Worm (Caenorhabditis elegans) whole organism, late embryonic: ENCODE results near the gene Y32F6A.4.

Source experiments
- ceh-18 ChIP-seq: sonication (generic microtip); optimal IDR thresholded peaks from 2 replicates; lab custom pipeline; 2016; ENCODE audit warnings: missing genetic modification characterization, missing compliant biosample characterization
- ceh-24 ChIP-seq: sonication (generic microtip); optimal IDR thresholded peaks from 2 replicates; lab custom pipeline; 2016; ENCODE audit warnings: mild to moderate bottlenecking, missing genetic modification characterization, missing compliant biosample characterization
- elt-2 ChIP-seq: sonication (generic microtip); optimal IDR thresholded peaks from 2 replicates; lab custom pipeline; 2016; ENCODE audit warnings: missing genetic modification reagents, missing genetic modification characterization, missing compliant biosample characterization
- hlh-30 ChIP-seq: sonication (generic microtip); optimal IDR thresholded peaks from 2 replicates; lab custom pipeline; 2017; ENCODE audit warnings: antibody characterized with exemption, missing genetic modification characterization, missing compliant biosample characterization; ENCODE audit not compliant: insufficient read depth
- hlh-6 ChIP-seq: sonication (generic microtip); optimal IDR thresholded peaks from 2 replicates; lab custom pipeline; 2016; ENCODE audit warnings: missing genotype, missing genetic modification characterization, missing compliant biosample characterization
- lin-11 ChIP-seq: fragments of 200-800 bp; sonication (Bioruptor generic); optimal IDR thresholded peaks from 2 replicates; lab custom pipeline; 2018; ENCODE audit warnings: mild to moderate bottlenecking, missing genetic modification characterization, missing compliant biosample characterization
- pqm-1 ChIP-seq: sonication (generic microtip); optimal IDR thresholded peaks from 2 replicates; lab custom pipeline; 2016; ENCODE audit warnings: missing genetic modification characterization, missing compliant biosample characterization
- ref-2 ChIP-seq: sonication (generic microtip); optimal IDR thresholded peaks from 2 replicates; lab custom pipeline; 2016; ENCODE audit warnings: missing genetic modification characterization, missing compliant biosample characterization
- tbx-7 ChIP-seq: sonication (generic microtip); optimal IDR thresholded peaks from 2 replicates; lab custom pipeline; 2016; ENCODE audit warnings: missing genotype, missing genetic modification characterization, missing compliant biosample characterization
- unc-86 ChIP-seq: sonication (generic microtip); optimal IDR thresholded peaks from 2 replicates; lab custom pipeline; 2016; ENCODE audit warnings: missing genetic modification characterization, missing compliant biosample characterization

- TF ChIP-seq tbx-7 (tag; lab: Kevin White, UChicago) (no peak), hlh-6 (tag; lab: Kevin White, UChicago) (no peak), pqm-1 (tag; lab: Kevin White, UChicago) (no peak), elt-2 (tag; lab: Kevin White, UChicago) (no peak), ceh-24 (tag; lab: Kevin White, UChicago) (no peak), lin-11 (no peak), ref-2 (tag; lab: Kevin White, UChicago) (no peak), unc-86 (tag; lab: Kevin White, UChicago) (no peak), ceh-18 (tag; lab: Kevin White, UChicago) (no peak), hlh-30 (no peak)
These were observed 29.4 kb upstream of the Y32F6A.4 start, which contains the start of gene F22E12.3 for ce11 chrV:10463276-10463675.
